In genomic region chrX:5203674-5204073, dm6 we compare ENCODE assay signal across 2 fruit fly cellular contexts.
TF ChIP-seq lines count a peak whose summit lies in the region.

No protein-coding gene starts in this region.

- no peak for TF ChIP-seq CTCF in whole organism, embryonic (GFP tag; optimal IDR thresholded peaks at IDR 0.05; lab: Kevin White, UChicago)

TF ChIP-seq in whole organism, embryonic, 481 proteins besides CTCF, POLR2A, EP300 and RAD21:
- no peak for TF ChIP-seq HLHmδ (GFP tag; optimal IDR thresholded peaks at IDR 0.05; lab: Kevin White, UChicago)
- no peak for TF ChIP-seq CG8290 (GFP tag; optimal IDR thresholded peaks at IDR 0.05; lab: Kevin White, UChicago)
- no peak for TF ChIP-seq CG8290 (tag; optimal IDR thresholded peaks at IDR 0.05; lab: Kevin White, UChicago)
- no peak for TF ChIP-seq pum (GFP tag; optimal IDR thresholded peaks at IDR 0.05; lab: Kevin White, UChicago)
- peak; percentile 9 for TF ChIP-seq CG7839 (tag; optimal IDR thresholded peaks at IDR 0.05; lab: Kevin White, UChicago)
- TF ChIP-seq sd (tag; optimal IDR thresholded peaks at IDR 0.05; lab: Kevin White, UChicago) = no peak
- peak; percentile 51 for TF ChIP-seq sens (GFP tag; lab: Kevin White, UChicago)
- no peak for TF ChIP-seq phol (tag; optimal IDR thresholded peaks at IDR 0.05; lab: Kevin White, UChicago)
- TF ChIP-seq CG11504 (tag; optimal IDR thresholded peaks at IDR 0.05; lab: Kevin White, UChicago) = peak; percentile 2
- TF ChIP-seq CG1529 (GFP tag; optimal IDR thresholded peaks at IDR 0.05; lab: Kevin White, UChicago) = no peak
- peak; percentile 27 for TF ChIP-seq dmrt99B (tag; optimal IDR thresholded peaks at IDR 0.05; lab: Kevin White, UChicago)

TF ChIP-seq in whole organism, prepupa, 60 proteins besides CTCF, POLR2A, EP300 and RAD21:
- no peak for TF ChIP-seq Eip93F (GFP tag; optimal IDR thresholded peaks at IDR 0.05; lab: Kevin White, UChicago)
- TF ChIP-seq Met (GFP tag; optimal IDR thresholded peaks at IDR 0.05; lab: Kevin White, UChicago) = no peak
- TF ChIP-seq eg (GFP tag; IDR thresholded peaks at IDR 0.05; lab: Robert Waterston, UW) = no peak
- peak; percentile 41 for TF ChIP-seq Hr4 (GFP tag; optimal IDR thresholded peaks at IDR 0.05; lab: Kevin White, UChicago)
- no peak for TF ChIP-seq CG10669 (GFP tag; optimal IDR thresholded peaks at IDR 0.05; lab: Kevin White, UChicago)
- no peak for TF ChIP-seq fd59A (GFP tag; optimal IDR thresholded peaks at IDR 0.05; lab: Kevin White, UChicago)
- TF ChIP-seq Eip78C (GFP tag; lab: Kevin White, UChicago) = peak; percentile 55
- no peak for TF ChIP-seq Lpt (GFP tag; optimal IDR thresholded peaks at IDR 0.05; lab: Kevin White, UChicago)
- TF ChIP-seq OdsH (GFP tag; optimal IDR thresholded peaks at IDR 0.05; lab: Kevin White, UChicago) = no peak
- no peak for TF ChIP-seq dac (GFP tag; optimal IDR thresholded peaks at IDR 0.05; lab: Kevin White, UChicago)
